Fruit fly (Drosophila melanogaster): ENCODE measurements around the gene pug.

Gene pug

DNA sequence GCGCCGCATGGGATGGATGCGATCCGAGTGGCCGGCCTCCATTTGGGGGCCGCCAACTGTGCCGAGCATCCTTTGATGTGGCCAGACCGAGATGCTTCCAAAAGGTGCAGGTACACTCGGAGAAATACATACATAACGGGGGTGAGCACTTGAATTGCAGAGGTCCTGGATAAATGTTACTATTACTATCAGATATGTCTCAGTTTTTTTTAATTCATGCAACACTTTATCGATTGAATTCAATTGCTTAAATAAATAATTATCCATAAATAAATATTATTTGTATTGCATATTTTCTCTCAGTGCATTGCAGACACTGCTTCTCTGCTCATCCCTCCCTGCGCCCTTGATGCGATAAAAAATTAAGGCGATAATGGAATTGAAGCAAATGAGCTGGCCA is 35.2 kb upstream of the pug start (continued):
- TF ChIP-seq svp (GFP tag) (peak; percentile 78), CG6792 (GFP tag; optimal IDR thresholded peaks at IDR 0.05) (peak; percentile 66), cyc (GFP tag; optimal IDR thresholded peaks at IDR 0.05) (peak; percentile 61), ss (GFP tag; optimal IDR thresholded peaks at IDR 0.05) (peak; percentile 33 to 72), pdm3 (GFP tag; optimal IDR thresholded peaks at IDR 0.05) (peak; percentile 43), dsx (GFP tag; optimal IDR thresholded peaks at IDR 0.05; ENCODE audit: poor library complexity, severe bottlenecking) (peak; percentile 50), CG6808 (GFP tag; optimal IDR thresholded peaks at IDR 0.05) (peak; percentile 81), OdsH (GFP tag; optimal IDR thresholded peaks at IDR 0.05) (peak; percentile 64), vri (GFP tag; optimal IDR thresholded peaks at IDR 0.05) (peak; percentile 38), CG11762 (GFP tag; optimal IDR thresholded peaks at IDR 0.05; ENCODE audit: insufficient read depth) (peak; percentile 24), CG1621 (tag; optimal IDR thresholded peaks at IDR 0.05) (peak; percentile 62), Eip75B (GFP tag; optimal IDR thresholded peaks at IDR 0.05) (peak; percentile 59)

dm6 chr3R:10664942-10665341 is 31.4 kb upstream of the pug start:
- TF ChIP-seq cyc (GFP tag; optimal IDR thresholded peaks at IDR 0.05) (no peak), OdsH (GFP tag; optimal IDR thresholded peaks at IDR 0.05) (peak; percentile 43), CG4318 (GFP tag; optimal IDR thresholded peaks at IDR 0.05) (no peak), lz (GFP tag; optimal IDR thresholded peaks at IDR 0.05) (no peak), eg (GFP tag; IDR thresholded peaks at IDR 0.05) (peak; percentile 77), CG8632 (GFP tag; optimal IDR thresholded peaks at IDR 0.05) (no peak), CG34406 (GFP tag; optimal IDR thresholded peaks at IDR 0.05) (peak; percentile 34), Sox102F (GFP tag; optimal IDR thresholded peaks at IDR 0.05) (no peak), CG3919 (GFP tag; optimal IDR thresholded peaks at IDR 0.05) (peak; percentile 73), CG16779 (tag; optimal IDR thresholded peaks at IDR 0.05) (peak; percentile 10), Eip93F (GFP tag; optimal IDR thresholded peaks at IDR 0.05) (no peak), CG11294 (GFP tag; IDR thresholded peaks at IDR 0.05) (peak; percentile 44; the same call in 1 of the 2 replicates), Met (GFP tag; optimal IDR thresholded peaks at IDR 0.05) (peak; percentile 52), CG3032 (tag; optimal IDR thresholded peaks at IDR 0.05) (peak; percentile 63), CG6808 (GFP tag; optimal IDR thresholded peaks at IDR 0.05) (peak; percentile 60), achi (GFP tag; optimal IDR thresholded peaks at IDR 0.05) (no peak), CG11902 (GFP tag; optimal IDR thresholded peaks at IDR 0.05) (no peak), salr (GFP tag; optimal IDR thresholded peaks at IDR 0.05) (peak; percentile 19 to 28), fd59A (GFP tag; optimal IDR thresholded peaks at IDR 0.05) (peak; percentile 40), CG6163 (GFP tag; IDR thresholded peaks at IDR 0.05) (peak; percentile 84), CG7368 (GFP tag; optimal IDR thresholded peaks at IDR 0.05) (peak; percentile 42), Hr39 (GFP tag; optimal IDR thresholded peaks at IDR 0.05) (no peak), Ets21C (GFP tag; optimal IDR thresholded peaks at IDR 0.05) (no peak), CG31627 (GFP tag; optimal IDR thresholded peaks at IDR 0.05) (no peak), CG32006 (GFP tag; optimal IDR thresholded peaks at IDR 0.05) (peak; percentile 45), CG15336 (GFP tag; IDR thresholded peaks at IDR 0.05) (peak; percentile 38; the same call in 1 of the 2 replicates), CG1621 (tag; optimal IDR thresholded peaks at IDR 0.05) (peak; percentile 64), Hr4 (GFP tag; optimal IDR thresholded peaks at IDR 0.05) (peak; percentile 42), spab (GFP tag; optimal IDR thresholded peaks at IDR 0.05) (peak; percentile 52), esn (GFP tag; optimal IDR thresholded peaks at IDR 0.05) (peak; percentile 28), Eip75B (GFP tag; optimal IDR thresholded peaks at IDR 0.05) (peak; percentile 58), CG6276 (GFP tag; optimal IDR thresholded peaks at IDR 0.05) (peak; percentile 41), svp (GFP tag) (no peak), dsx (GFP tag; optimal IDR thresholded peaks at IDR 0.05; ENCODE audit: poor library complexity, severe bottlenecking) (peak; percentile 9), acj6 (GFP tag; optimal IDR thresholded peaks at IDR 0.05) (peak; percentile 33), Ets96B (tag; optimal IDR thresholded peaks at IDR 0.05) (peak; percentile 48), fd85E (GFP tag; optimal IDR thresholded peaks at IDR 0.05) (no peak), CG10669 (GFP tag; optimal IDR thresholded peaks at IDR 0.05) (peak; percentile 54), Smox (GFP tag; optimal IDR thresholded peaks at IDR 0.05) (no peak), CG8119 (GFP tag; IDR thresholded peaks at IDR 0.05) (peak; percentile 55; the same call in 1 of the 3 replicates), Eip78C (GFP tag) (peak; percentile 83), vri (GFP tag; optimal IDR thresholded peaks at IDR 0.05) (no peak), net (GFP tag; optimal IDR thresholded peaks at IDR 0.05) (peak; percentile 51), Gug (GFP tag; IDR thresholded peaks at IDR 0.05) (peak; percentile 55), ss (GFP tag; optimal IDR thresholded peaks at IDR 0.05) (peak; percentile 38 to 66), CG6854 (GFP tag; optimal IDR thresholded peaks at IDR 0.05) (peak; percentile 13)
